Worm (Caenorhabditis elegans) whole organism, L4 larva: ENCODE measurements around the gene C15H9.2.
A peak's percentile ranks its signal among the peaks of the same experiment; 100 is the strongest.

Experiments
- F10B5.3 ChIP-seq: sonication (generic microtip); optimal IDR thresholded peaks from 2 replicates; lab custom pipeline; 2016; ENCODE audit warnings: mild to moderate bottlenecking, missing genetic modification characterization, missing compliant biosample characterization
- ZK546.5 ChIP-seq, 2 experiments: sonication (generic microtip); optimal IDR thresholded peaks; 2 replicates each; lab custom pipeline; 2017; ENCODE audit warnings: missing biosample characterization in 2 of 2, missing genetic modification characterization in 2 of 2
- aha-1 ChIP-seq: fragments of 150-350 bp; peaks from one replicate; lab custom pipeline; 2014; ENCODE audit warnings: missing biosample characterization, missing genetic modification characterization
- aly-2 ChIP-seq: sonication (generic microtip); optimal IDR thresholded peaks from 2 replicates; lab custom pipeline; 2018; ENCODE audit warnings: missing biosample characterization, missing genetic modification characterization
- attf-4 ChIP-seq: sonication (generic microtip); optimal IDR thresholded peaks from 3 replicates; lab custom pipeline; 2017; ENCODE audit warnings: missing biosample characterization, missing genetic modification characterization
- ceh-20 ChIP-seq: fragments of 200-800 bp; sonication (Bioruptor generic); IDR thresholded peaks from 2 replicates; pipeline ENCODE4 v1.3.6; 2022; ENCODE audit warnings: missing genetic modification reagents, missing genetic modification characterization, missing compliant biosample characterization
- ceh-28 ChIP-seq: fragments of 150-350 bp; optimal IDR thresholded peaks from 2 replicates; lab custom pipeline; 2014; ENCODE audit warnings: missing biosample characterization, missing genetic modification reagents, missing genetic modification characterization
- ces-1 ChIP-seq: fragments of 150-350 bp; sonication (generic microtip); optimal IDR thresholded peaks from 4 replicates; lab custom pipeline; 2014; ENCODE audit warnings: missing biosample characterization, missing genetic modification reagents, missing genetic modification characterization
- daf-16 ChIP-seq, 3 experiments: sonication (generic microtip); optimal IDR thresholded peaks; 2 replicates each; lab custom pipeline; 2016 to 2017; ENCODE audit warnings: missing genetic modification characterization in 3 of 3, missing genetic modification reagents in 3 of 3, mild to moderate bottlenecking in 2 of 3, missing compliant biosample characterization in 2 of 3, missing biosample characterization in 1 of 3, moderate library complexity in 1 of 3
- daf-8 ChIP-seq: fragments of 200-800 bp; sonication (Bioruptor generic); IDR thresholded peaks from 2 replicates; pipeline ENCODE4 v1.3.6; 2022; ENCODE audit warnings: missing genetic modification characterization, missing compliant biosample characterization
- dmd-6 ChIP-seq: fragments of 200-800 bp; sonication (Bioruptor generic); IDR thresholded peaks from 2 replicates; pipeline ENCODE4 v1.3.6; 2022; ENCODE audit warnings: missing genetic modification reagents, missing genetic modification characterization, missing compliant biosample characterization
- dmd-9 ChIP-seq: fragments of 200-800 bp; sonication (Bioruptor generic); IDR thresholded peaks from 2 replicates; pipeline ENCODE4 v1.3.6; 2022; ENCODE audit warnings: missing genetic modification reagents, missing genetic modification characterization, missing compliant biosample characterization
- dve-1 ChIP-seq: sonication (generic microtip); optimal IDR thresholded peaks from 2 replicates; lab custom pipeline; 2017; ENCODE audit warnings: antibody characterized with exemption, mild to moderate bottlenecking, missing genetic modification characterization, missing compliant biosample characterization; ENCODE audit not compliant: insufficient read depth
- egl-27 ChIP-seq: sonication (generic microtip); optimal IDR thresholded peaks from 3 replicates; lab custom pipeline; 2017; ENCODE audit warnings: missing biosample characterization, missing genetic modification reagents, missing genetic modification characterization
- egl-43 ChIP-seq: fragments of 200-800 bp; sonication (Bioruptor generic); IDR thresholded peaks from 2 replicates; pipeline ENCODE4 v1.3.6; 2022; ENCODE audit warnings: missing genetic modification reagents, missing genetic modification characterization, missing compliant biosample characterization
- fkh-10 ChIP-seq: fragments of 150-350 bp; optimal IDR thresholded peaks from 2 replicates; lab custom pipeline; 2014; ENCODE audit warnings: missing biosample characterization, missing genetic modification reagents, missing genetic modification characterization
- gei-8 ChIP-seq: fragments of 200-800 bp; sonication (Bioruptor generic); optimal IDR thresholded peaks from 2 replicates; lab custom pipeline; 2018; ENCODE audit warnings: mild to moderate bottlenecking, missing genetic modification characterization, missing compliant biosample characterization
- hif-1 ChIP-seq, 2 experiments: sonication (generic microtip); optimal IDR thresholded peaks; 2 replicates each; lab custom pipeline; 2016 to 2017; ENCODE audit warnings: missing compliant biosample characterization in 2 of 2, missing genetic modification characterization in 2 of 2, missing genetic modification reagents in 2 of 2, missing genotype in 2 of 2, mild to moderate bottlenecking in 1 of 2
- hlh-11 ChIP-seq: fragments of 200-800 bp; sonication (Bioruptor generic); optimal IDR thresholded peaks from 2 replicates; lab custom pipeline; 2018; ENCODE audit warnings: mild to moderate bottlenecking, missing genetic modification characterization, missing compliant biosample characterization
- hlh-30 ChIP-seq: sonication (generic microtip); optimal IDR thresholded peaks from 2 replicates; lab custom pipeline; 2017; ENCODE audit warnings: antibody characterized with exemption, mild to moderate bottlenecking, missing genetic modification characterization, missing compliant biosample characterization; ENCODE audit not compliant: insufficient read depth
- jun-1 ChIP-seq: fragments of 150-350 bp; optimal IDR thresholded peaks from 2 replicates; lab custom pipeline; 2014; ENCODE audit warnings: missing biosample characterization, missing genetic modification reagents, missing genetic modification characterization
- lim-7 ChIP-seq: fragments of 200-800 bp; sonication (Bioruptor generic); IDR thresholded peaks from 2 replicates; pipeline ENCODE4 v1.3.6; 2022; ENCODE audit warnings: missing genetic modification characterization, missing compliant biosample characterization
- lin-1 ChIP-seq: fragments of 200-800 bp; sonication (Bioruptor generic); IDR thresholded peaks from 2 replicates; pipeline ENCODE4 v1.3.6; 2022; ENCODE audit warnings: missing genetic modification reagents, missing genetic modification characterization, missing compliant biosample characterization
- lin-15B ChIP-seq: fragments of 150-350 bp; sonication (generic microtip); optimal IDR thresholded peaks from 3 replicates; lab custom pipeline; 2014; ENCODE audit warnings: missing biosample characterization, missing genetic modification characterization
- lin-29 ChIP-seq: fragments of 200-800 bp; sonication (Bioruptor generic); IDR thresholded peaks from 2 replicates; pipeline ENCODE4 v1.3.6; 2022; ENCODE audit warnings: missing genetic modification reagents, missing genetic modification characterization, missing compliant biosample characterization
- lin-38 ChIP-seq: fragments of 200-800 bp; sonication (Bioruptor generic); IDR thresholded peaks from 2 replicates; pipeline ENCODE4 v1.3.6; 2022; ENCODE audit warnings: missing genetic modification reagents, missing genetic modification characterization, missing compliant biosample characterization
- lin-39 ChIP-seq: fragments of 150-350 bp; optimal IDR thresholded peaks from 2 replicates; lab custom pipeline; 2014; ENCODE audit warnings: missing biosample characterization, missing genetic modification reagents, missing genetic modification characterization
- mes-2 ChIP-seq: sonication (generic microtip); optimal IDR thresholded peaks from 2 replicates; lab custom pipeline; 2016; ENCODE audit warnings: missing genotype, mild to moderate bottlenecking, missing genetic modification characterization, missing compliant biosample characterization; ENCODE audit not compliant: poor library complexity, severe bottlenecking
- nhr-10 ChIP-seq: fragments of 150-350 bp; optimal IDR thresholded peaks from 2 replicates; lab custom pipeline; 2014; ENCODE audit warnings: missing biosample characterization, missing genetic modification characterization
- nhr-102 ChIP-seq: sonication (generic microtip); optimal IDR thresholded peaks from 2 replicates; lab custom pipeline; 2016; ENCODE audit warnings: mild to moderate bottlenecking, missing genetic modification characterization, moderate library complexity, missing compliant biosample characterization
- nhr-11 ChIP-seq: fragments of 150-350 bp; optimal IDR thresholded peaks from 2 replicates; lab custom pipeline; 2014; ENCODE audit warnings: missing biosample characterization, missing genetic modification characterization
- nhr-237 ChIP-seq: sonication (generic microtip); optimal IDR thresholded peaks from 2 replicates; lab custom pipeline; 2017; ENCODE audit warnings: missing biosample characterization, missing genetic modification characterization
- nhr-48 ChIP-seq: sonication (generic microtip); optimal IDR thresholded peaks from 2 replicates; lab custom pipeline; 2016; ENCODE audit warnings: mild to moderate bottlenecking, missing genetic modification characterization, missing compliant biosample characterization
- nhr-6 ChIP-seq: fragments of 150-350 bp; optimal IDR thresholded peaks from 2 replicates; lab custom pipeline; 2014; ENCODE audit warnings: missing biosample characterization, missing genetic modification characterization
- rbr-2 ChIP-seq: sonication (generic microtip); optimal IDR thresholded peaks from 2 replicates; lab custom pipeline; 2016; ENCODE audit warnings: missing genotype, missing genetic modification characterization, missing compliant biosample characterization
- saeg-2 ChIP-seq: fragments of 200-800 bp; sonication (Bioruptor generic); IDR thresholded peaks from 2 replicates; pipeline ENCODE4 v1.3.6; 2022; ENCODE audit warnings: missing genetic modification reagents, missing genetic modification characterization, missing compliant biosample characterization
- sdz-12 ChIP-seq: fragments of 200-800 bp; sonication (Bioruptor generic); optimal IDR thresholded peaks from 2 replicates; lab custom pipeline; 2018; ENCODE audit warnings: mild to moderate bottlenecking, missing genetic modification characterization, missing compliant biosample characterization
- set-16 ChIP-seq: fragments of 200-800 bp; sonication (Bioruptor generic); IDR thresholded peaks from 2 replicates; pipeline ENCODE4 v1.3.6; 2022; ENCODE audit warnings: missing genetic modification reagents, missing genetic modification characterization, missing compliant biosample characterization
- snpc-4 ChIP-seq: fragments of 150-350 bp; optimal IDR thresholded peaks from 2 replicates; lab custom pipeline; 2014; ENCODE audit warnings: missing biosample characterization, missing genetic modification characterization
- spr-3 ChIP-seq: fragments of 200-800 bp; sonication (Bioruptor generic); optimal IDR thresholded peaks from 2 replicates; lab custom pipeline; 2018; ENCODE audit warnings: mild to moderate bottlenecking, missing genetic modification characterization, missing compliant biosample characterization
- tag-97 ChIP-seq: fragments of 200-800 bp; sonication (Bioruptor generic); IDR thresholded peaks from 2 replicates; pipeline ENCODE4 v1.3.6; 2022; ENCODE audit warnings: missing genetic modification characterization, missing compliant biosample characterization
- tra-1 ChIP-seq: fragments of 200-800 bp; sonication (Bioruptor generic); IDR thresholded peaks from 2 replicates; pipeline ENCODE4 v1.3.6; 2022; ENCODE audit warnings: missing genetic modification reagents, missing genetic modification characterization, missing compliant biosample characterization
- unc-130 ChIP-seq: sonication (generic microtip); optimal IDR thresholded peaks from 2 replicates; lab custom pipeline; 2016; ENCODE audit warnings: missing genetic modification reagents, missing genetic modification characterization, missing compliant biosample characterization
- unc-39 ChIP-seq: sonication (generic microtip); optimal IDR thresholded peaks from 2 replicates; lab custom pipeline; 2017; ENCODE audit warnings: missing biosample characterization, missing genetic modification characterization
- unc-62 ChIP-seq, 3 experiments: fragments of 150-350 bp in 1 of 3; sonication (generic microtip); optimal IDR thresholded peaks in 2 of 3; peaks in 1 of 3; 1 replicate in 1 of 3; 2 replicates in 2 of 3; lab custom pipeline; 2014 to 2017; ENCODE audit warnings: missing biosample characterization in 3 of 3, missing genetic modification characterization in 3 of 3, missing genetic modification reagents in 3 of 3, missing genotype in 1 of 3
- zfp-3 ChIP-seq: fragments of 200-800 bp; sonication (Bioruptor generic); conservative IDR thresholded peaks from 2 replicates; pipeline ENCODE4 v1.3.6; 2022; ENCODE audit warnings: missing genetic modification reagents, missing genetic modification characterization, missing compliant biosample characterization
- zip-2 ChIP-seq: fragments of 150-350 bp; optimal IDR thresholded peaks from 2 replicates; lab custom pipeline; 2014; ENCODE audit warnings: missing biosample characterization, missing genetic modification characterization
- ztf-11 ChIP-seq: fragments of 150-350 bp; optimal IDR thresholded peaks from 2 replicates; lab custom pipeline; 2014; ENCODE audit warnings: missing biosample characterization, missing genetic modification characterization
- ztf-7 ChIP-seq: fragments of 150-350 bp; optimal IDR thresholded peaks from 2 replicates; lab custom pipeline; 2014; ENCODE audit warnings: missing biosample characterization, missing genetic modification characterization

Gene C15H9.2

ce11 chrX:6090779-6091178 is 27.5 kb upstream of the C15H9.2 start:
- peak; percentile 95 for TF ChIP-seq aha-1 (tag; lab: Kevin White, UChicago)
- TF ChIP-seq tag-97 (GFP tag; lab: Robert Waterston, UW), result no peak
- no peak for TF ChIP-seq daf-16 (GFP tag; optimal IDR thresholded peaks at IDR 0.05; lab: Kevin White, UChicago)
- TF ChIP-seq daf-16 (tag; optimal IDR thresholded peaks at IDR 0.05; lab: Kevin White, UChicago), result peak; percentile 7
- TF ChIP-seq unc-39, result no peak
- TF ChIP-seq, all 104 proteins: peak for 2

DNA sequence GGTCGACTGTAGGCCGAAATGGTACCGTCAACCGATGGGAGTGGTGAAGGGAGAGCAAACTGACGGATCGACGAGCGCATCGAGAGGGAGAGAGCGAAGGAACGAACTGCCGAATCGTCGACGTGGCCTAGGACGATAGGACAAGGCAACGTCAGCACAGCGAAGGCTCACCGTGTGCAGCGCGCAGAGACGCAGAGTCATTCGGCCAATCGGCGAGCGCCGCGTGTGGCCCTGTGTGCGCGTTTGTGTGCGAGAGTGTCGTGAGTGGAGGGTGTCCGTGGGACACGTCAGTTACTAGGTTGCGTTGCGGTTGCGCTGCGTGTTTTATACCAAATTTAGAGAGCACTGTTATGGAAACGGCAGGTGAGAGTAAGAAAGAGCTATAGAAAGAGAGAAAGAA is 26.4 kb upstream of the C15H9.2 start, which contains the start of gene hsp-3:
TSS of gene hsp-3 (minus strand) at position 158 of the 400 bp plus-strand sequence.
- no peak for TF ChIP-seq egl-27 (tag; lab: Kevin White, UChicago)
- TF ChIP-seq lin-29 (GFP tag; lab: Robert Waterston, UW), result peak; percentile 83
- TF ChIP-seq hif-1 (tag; optimal IDR thresholded peaks at IDR 0.05; lab: Kevin White, UChicago), result peak; percentile 62 to 92
- no peak for TF ChIP-seq zip-2 (tag; lab: Kevin White, UChicago)
- TF ChIP-seq unc-62 (GFP tag; optimal IDR thresholded peaks at IDR 0.05 in 1 of 2; lab: Kevin White, UChicago), result peak; percentile 7 to 97
- no peak for TF ChIP-seq unc-62 (tag; optimal IDR thresholded peaks at IDR 0.05; lab: Kevin White, UChicago)
- TF ChIP-seq lin-39, result no peak
- peak; percentile 99 for TF ChIP-seq dve-1 (tag; lab: Kevin White, UChicago)
- TF ChIP-seq lin-15B (tag; lab: Kevin White, UChicago), result peak; percentile 54
- TF ChIP-seq snpc-4 (tag; lab: Kevin White, UChicago), result peak; percentile 37
- TF ChIP-seq lim-7, result 0 out of 2 replicates have a peak, but pooled peaks have one; percentile 50
- peak; percentile 92 for TF ChIP-seq gei-8 (GFP tag; lab: Kevin White, UChicago)
- TF ChIP-seq ZK546.5 (tag; optimal IDR thresholded peaks at IDR 0.05; lab: Kevin White, UChicago), result no peak
- peak; percentile 88 for TF ChIP-seq lin-38 (GFP tag; lab: Robert Waterston, UW)
- TF ChIP-seq ztf-11, result no peak
- TF ChIP-seq nhr-102 (tag; lab: Kevin White, UChicago), result peak; percentile 95
- peak; percentile 66 for TF ChIP-seq nhr-10 (tag; lab: Kevin White, UChicago)
- TF ChIP-seq tra-1 (GFP tag; lab: Robert Waterston, UW), result peak; percentile 98
- peak; percentile 91 for TF ChIP-seq nhr-48 (tag; lab: Kevin White, UChicago)
- TF ChIP-seq dmd-6 (GFP tag; lab: Robert Waterston, UW), result peak; percentile 99
- peak; percentile 65 for TF ChIP-seq ztf-7 (tag; lab: Kevin White, UChicago)
- TF ChIP-seq attf-4 (tag; lab: Kevin White, UChicago), result no peak
- TF ChIP-seq spr-3 (GFP tag; lab: Kevin White, UChicago), result peak; percentile 85
- no peak for TF ChIP-seq ces-1 (GFP tag; lab: Kevin White, UChicago)
- TF ChIP-seq nhr-11, result peak; percentile 94
- peak; percentile 2 for TF ChIP-seq ceh-28 (tag; lab: Kevin White, UChicago)
- peak; percentile 94 for TF ChIP-seq zfp-3 (GFP tag; lab: Robert Waterston, UW)
- TF ChIP-seq rbr-2, result peak; percentile 97
- TF ChIP-seq dmd-9 (GFP tag; lab: Robert Waterston, UW), result peak; percentile 93
- peak; percentile 100 for TF ChIP-seq set-16 (GFP tag; lab: Robert Waterston, UW)
- TF ChIP-seq sdz-12, result peak; percentile 66
- TF ChIP-seq nhr-6, result peak; percentile 96
- TF ChIP-seq saeg-2, result peak; percentile 96
- TF ChIP-seq egl-43 (GFP tag; lab: Robert Waterston, UW), result peak; percentile 96
- TF ChIP-seq daf-8 (GFP tag; lab: Robert Waterston, UW), result peak; percentile 79
- no peak for TF ChIP-seq aly-2 (tag; lab: Kevin White, UChicago)
- peak; percentile 91 for TF ChIP-seq fkh-10 (GFP tag; lab: Kevin White, UChicago)
- TF ChIP-seq mes-2, result peak; percentile 70
- peak; percentile 96 for TF ChIP-seq ceh-20 (GFP tag; lab: Robert Waterston, UW)
- TF ChIP-seq lin-1 (GFP tag; lab: Robert Waterston, UW), result peak; percentile 98
- TF ChIP-seq nhr-237 (tag; lab: Kevin White, UChicago), result peak; percentile 32
- TF ChIP-seq aha-1 (tag; lab: Kevin White, UChicago), result peak; percentile 99
- peak; percentile 99 for TF ChIP-seq hlh-11
- TF ChIP-seq unc-130 (GFP tag; lab: Kevin White, UChicago), result peak; percentile 6
- TF ChIP-seq F10B5.3, result peak; percentile 86
- TF ChIP-seq jun-1 (tag; lab: Kevin White, UChicago), result peak; percentile 92
- peak; percentile 95 for TF ChIP-seq hlh-30
